Worm (Caenorhabditis elegans): ENCODE measurements around the gene mlt-7.

mlt-7 gene

DNA sequence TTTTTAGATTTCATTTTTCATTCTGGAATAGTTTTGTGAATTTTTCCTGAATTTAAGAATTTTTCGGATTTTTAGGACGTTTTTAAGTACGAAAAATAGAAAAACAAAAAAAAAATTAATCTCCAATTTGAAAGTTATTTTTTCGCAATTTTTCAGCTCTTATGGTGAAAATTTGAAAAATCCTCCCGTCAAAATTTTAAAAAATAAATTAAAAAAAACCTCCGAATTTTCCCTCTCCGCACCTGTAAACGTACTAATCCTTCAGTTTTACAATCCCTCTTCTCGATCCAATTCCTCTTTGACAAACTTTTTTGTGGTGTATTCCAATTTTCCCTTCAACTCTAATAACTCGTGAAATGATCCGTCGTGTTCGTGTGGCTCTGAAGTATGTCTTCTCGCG is 14.6 kb upstream of the mlt-7 start, which contains the start of gene B0286.1:
B0286.1 (plus strand) TSS at position 301 of the 400 bp plus-strand sequence.
- TF ChIP-seq zag-1 (tag; optimal IDR thresholded peaks at IDR 0.05) (no peak), nhr-237 (tag; optimal IDR thresholded peaks at IDR 0.05) (no peak), ztf-11 (tag; optimal IDR thresholded peaks at IDR 0.05) (no peak), ztf-4 (tag; optimal IDR thresholded peaks at IDR 0.05) (no peak), elt-1 (tag; optimal IDR thresholded peaks at IDR 0.05) (no peak), peb-1 (tag; optimal IDR thresholded peaks at IDR 0.05) (no peak), dmd-4 (tag; optimal IDR thresholded peaks at IDR 0.05) (no peak), mab-5 (tag; optimal IDR thresholded peaks at IDR 0.05) (no peak)

DNA sequence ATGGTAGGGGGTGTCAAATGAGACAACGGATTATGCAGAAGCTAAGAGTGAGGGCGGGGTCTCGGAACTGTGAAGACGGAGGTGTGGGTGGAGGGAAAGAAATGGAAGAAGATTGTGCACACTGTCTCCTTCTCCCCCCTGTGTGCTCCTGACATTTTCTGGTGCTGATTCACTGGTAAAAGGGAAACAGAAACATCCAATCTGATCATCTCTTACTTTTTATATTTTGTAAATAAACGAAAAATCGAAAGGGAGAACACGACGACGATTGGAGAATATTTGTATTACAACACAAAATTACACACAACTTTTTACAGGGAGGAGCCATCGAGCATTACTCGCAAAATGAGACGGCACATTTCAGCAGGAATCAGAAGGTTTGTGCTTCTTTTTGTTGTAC is 9.5 kb upstream of the mlt-7 start, which contains the start of gene fkh-6:
fkh-6 (minus strand) TSS at position 101 of the 400 bp plus-strand sequence.
- TF ChIP-seq egl-27 (tag; optimal IDR thresholded peaks at IDR 0.05), result no peak
- TF ChIP-seq nhr-21 (tag; optimal IDR thresholded peaks at IDR 0.05), result no peak
- no peak for TF ChIP-seq nhr-10 (tag; optimal IDR thresholded peaks at IDR 0.05)
- no peak for TF ChIP-seq lin-11 (tag; optimal IDR thresholded peaks at IDR 0.05)
- TF ChIP-seq unc-39 (tag; optimal IDR thresholded peaks at IDR 0.05), result no peak
- TF ChIP-seq snpc-4 (tag; optimal IDR thresholded peaks at IDR 0.05), result no peak
- TF ChIP-seq mdl-1 (tag; optimal IDR thresholded peaks at IDR 0.05), result no peak
- TF ChIP-seq nhr-12 (tag; optimal IDR thresholded peaks at IDR 0.05), result no peak

DNA sequence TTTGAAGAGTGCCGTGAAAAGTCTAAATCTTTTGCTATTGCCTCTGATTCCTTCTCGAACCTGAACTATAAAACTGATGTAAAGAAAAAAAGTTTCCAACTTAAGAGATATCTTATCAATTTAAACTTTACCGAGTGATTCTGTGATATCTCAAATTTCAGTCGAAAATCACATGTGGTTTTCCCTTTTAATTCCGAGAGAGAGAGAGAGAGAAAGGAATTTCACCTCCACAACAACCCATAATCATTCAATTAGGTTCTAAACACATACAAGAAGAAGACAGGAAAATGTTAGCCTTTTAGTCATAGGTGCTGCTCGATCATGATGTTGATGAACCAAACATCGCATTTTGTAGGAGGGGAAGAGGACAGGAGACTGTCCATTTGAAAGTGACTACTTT is 1.7 kb upstream of the mlt-7 start:
- TF ChIP-seq crh-2 (tag; optimal IDR thresholded peaks at IDR 0.05), result no peak
- no peak for TF ChIP-seq nhr-11 (tag; optimal IDR thresholded peaks at IDR 0.05)
- no peak for TF ChIP-seq snpc-4 (tag; optimal IDR thresholded peaks at IDR 0.05)
- TF ChIP-seq peb-1 (tag; optimal IDR thresholded peaks at IDR 0.05), result no peak
- no peak for TF ChIP-seq gmeb-1 (tag; optimal IDR thresholded peaks at IDR 0.05)
- TF ChIP-seq blmp-1 (tag; optimal IDR thresholded peaks at IDR 0.05; ENCODE audit: insufficient read depth), result peak; percentile 40
- no peak for TF ChIP-seq sem-4 (tag; optimal IDR thresholded peaks at IDR 0.05)
- no peak for TF ChIP-seq unc-62 (GFP tag; optimal IDR thresholded peaks at IDR 0.05)
- no peak for TF ChIP-seq nhr-129 (tag; optimal IDR thresholded peaks at IDR 0.05)

DNA sequence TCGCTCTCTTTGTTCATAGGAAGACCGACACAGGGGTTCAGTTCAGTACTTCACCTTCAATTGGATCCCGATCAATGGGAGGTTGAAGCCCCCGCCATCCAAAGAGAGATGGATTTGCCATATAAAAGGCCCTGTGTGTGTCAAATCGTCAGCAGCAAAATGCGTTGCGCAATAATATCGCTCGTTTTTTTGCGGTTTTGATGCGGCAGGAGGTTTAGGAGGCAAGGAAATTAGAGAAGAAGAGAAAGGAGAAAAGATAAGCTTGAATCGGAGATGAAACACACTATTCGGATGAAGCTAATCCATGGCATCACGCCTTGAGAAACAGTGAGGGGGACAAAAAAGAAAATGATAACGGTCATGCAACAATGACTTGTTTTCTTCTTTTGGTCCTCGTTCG is 1.6 kb downstream of the mlt-7 start:
- no peak for TF ChIP-seq sma-9 (GFP tag; optimal IDR thresholded peaks at IDR 0.05)
- TF ChIP-seq sma-9 (tag; optimal IDR thresholded peaks at IDR 0.05), result no peak
- TF ChIP-seq nhr-237 (tag; optimal IDR thresholded peaks at IDR 0.05), result no peak
- no peak for TF ChIP-seq ceh-82 (tag; optimal IDR thresholded peaks at IDR 0.05)
- no peak for TF ChIP-seq lin-39 (tag; optimal IDR thresholded peaks at IDR 0.05)
- TF ChIP-seq ama-1 (optimal IDR thresholded peaks at IDR 0.05), result no peak
- no peak for TF ChIP-seq nhr-6 (tag; optimal IDR thresholded peaks at IDR 0.05)
- TF ChIP-seq nhr-11 (tag; optimal IDR thresholded peaks at IDR 0.05), result no peak
- no peak for TF ChIP-seq unc-39 (tag; optimal IDR thresholded peaks at IDR 0.05)
- no peak for TF ChIP-seq mbf-1 (tag; optimal IDR thresholded peaks at IDR 0.05)

DNA sequence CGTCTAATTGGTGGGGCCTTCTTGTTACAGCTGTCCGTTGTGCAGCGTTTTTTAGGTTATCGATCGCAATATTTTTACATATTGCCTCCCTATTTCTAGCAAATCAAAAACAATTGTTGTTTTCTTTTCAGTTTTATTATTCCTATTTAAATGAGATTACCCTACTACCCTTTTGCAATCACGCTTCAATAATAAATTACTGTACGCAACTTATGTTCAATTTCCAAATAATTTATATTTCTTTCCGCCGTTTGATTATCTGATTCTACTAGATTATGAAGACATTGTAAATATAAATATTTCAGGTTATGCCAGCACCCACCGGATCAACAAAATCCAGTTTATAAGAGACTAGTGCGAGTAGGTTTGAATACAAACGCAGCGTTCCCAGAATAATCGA is 12.6 kb downstream of the mlt-7 start, which contains the start of gene ZK430.5:
ZK430.5 (plus strand) TSS at position 301 of the 400 bp plus-strand sequence.
- TF ChIP-seq nhr-6 (tag; optimal IDR thresholded peaks at IDR 0.05), result no peak
- TF ChIP-seq lin-39 (tag; optimal IDR thresholded peaks at IDR 0.05), result no peak
- TF ChIP-seq gmeb-1 (tag; optimal IDR thresholded peaks at IDR 0.05), result no peak
- TF ChIP-seq nhr-25 (tag; optimal IDR thresholded peaks at IDR 0.05), result no peak
- no peak for TF ChIP-seq skn-1 (tag; optimal IDR thresholded peaks at IDR 0.05)
- no peak for TF ChIP-seq ama-1 (optimal IDR thresholded peaks at IDR 0.05)
- TF ChIP-seq F13H6.1 (tag; optimal IDR thresholded peaks at IDR 0.05), result no peak

DNA sequence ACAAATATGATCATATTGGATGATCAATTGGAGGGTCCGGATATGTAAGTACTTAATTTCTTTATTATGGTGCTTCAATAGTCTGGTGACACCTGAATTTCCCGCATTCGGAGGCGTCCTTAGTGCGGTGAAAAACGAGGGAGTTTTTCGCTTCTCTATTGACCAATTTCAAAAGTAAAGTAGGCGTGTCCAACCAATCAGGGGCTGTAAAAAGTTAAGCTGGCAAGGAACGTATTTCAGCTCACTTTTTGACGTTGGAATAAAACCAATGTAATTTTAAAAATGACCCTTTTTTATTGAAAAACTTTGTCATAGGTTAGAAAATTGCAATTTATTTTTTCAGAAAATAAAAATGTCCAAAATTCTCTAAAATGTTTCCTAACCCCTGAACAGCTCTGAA is 16.8 kb downstream of the mlt-7 start:
- TF ChIP-seq gmeb-1 (tag; optimal IDR thresholded peaks at IDR 0.05) (no peak), unc-55 (GFP tag; optimal IDR thresholded peaks at IDR 0.05) (no peak), aly-2 (tag; optimal IDR thresholded peaks at IDR 0.05) (no peak), nhr-21 (tag; optimal IDR thresholded peaks at IDR 0.05) (no peak), fos-1 (tag; optimal IDR thresholded peaks at IDR 0.05) (no peak), lsy-2 (tag; optimal IDR thresholded peaks at IDR 0.05) (no peak), mdl-1 (tag; optimal IDR thresholded peaks at IDR 0.05) (no peak), sma-3 (GFP tag; optimal IDR thresholded peaks at IDR 0.05) (no peak), alr-1 (tag; optimal IDR thresholded peaks at IDR 0.05) (no peak), nhr-11 (tag; optimal IDR thresholded peaks at IDR 0.05) (no peak), ztf-1 (GFP tag; conservative IDR thresholded peaks at IDR 0.05) (no peak)

Measured in whole organism, L2 larva.